Fruit fly (Drosophila melanogaster) whole organism, wandering third instar larva: ENCODE results near the gene CG31161.
A peak's percentile ranks its signal among the peaks of the same experiment; 100 is the strongest.

Experiments
- CG32264 ChIP-seq: fragments of 200-800 bp; sonication (Bioruptor generic); optimal IDR thresholded peaks from 2 replicates; lab custom pipeline; 2016; ENCODE audit warnings: missing biosample characterization, missing genetic modification characterization
- Mio ChIP-seq: sonication (Bioruptor generic); optimal IDR thresholded peaks from 2 replicates; lab custom pipeline; 2016; ENCODE audit warnings: missing biosample characterization, missing genetic modification characterization
- Myc ChIP-seq: fragments of >200 bp; optimal IDR thresholded peaks from 2 replicates; lab custom pipeline; 2017
- dsf ChIP-seq: sonication (Bioruptor generic); optimal IDR thresholded peaks from 2 replicates; lab custom pipeline; 2016; ENCODE audit warnings: missing biosample characterization, missing genetic modification characterization, borderline replicate concordance
- h ChIP-seq: fragments of 200-800 bp; sonication (Bioruptor generic); optimal IDR thresholded peaks from 3 replicates; lab custom pipeline; 2016; ENCODE audit warnings: missing biosample characterization, mild to moderate bottlenecking, missing genetic modification characterization
- pan ChIP-seq: fragments of >200 bp; optimal IDR thresholded peaks from 2 replicates; lab custom pipeline; 2017
- psq ChIP-seq: fragments of 200-800 bp; sonication (Bioruptor generic); optimal IDR thresholded peaks from 3 replicates; lab custom pipeline; 2017; ENCODE audit warnings: missing biosample characterization, mild to moderate bottlenecking, missing genetic modification characterization, moderate library complexity

DNA sequence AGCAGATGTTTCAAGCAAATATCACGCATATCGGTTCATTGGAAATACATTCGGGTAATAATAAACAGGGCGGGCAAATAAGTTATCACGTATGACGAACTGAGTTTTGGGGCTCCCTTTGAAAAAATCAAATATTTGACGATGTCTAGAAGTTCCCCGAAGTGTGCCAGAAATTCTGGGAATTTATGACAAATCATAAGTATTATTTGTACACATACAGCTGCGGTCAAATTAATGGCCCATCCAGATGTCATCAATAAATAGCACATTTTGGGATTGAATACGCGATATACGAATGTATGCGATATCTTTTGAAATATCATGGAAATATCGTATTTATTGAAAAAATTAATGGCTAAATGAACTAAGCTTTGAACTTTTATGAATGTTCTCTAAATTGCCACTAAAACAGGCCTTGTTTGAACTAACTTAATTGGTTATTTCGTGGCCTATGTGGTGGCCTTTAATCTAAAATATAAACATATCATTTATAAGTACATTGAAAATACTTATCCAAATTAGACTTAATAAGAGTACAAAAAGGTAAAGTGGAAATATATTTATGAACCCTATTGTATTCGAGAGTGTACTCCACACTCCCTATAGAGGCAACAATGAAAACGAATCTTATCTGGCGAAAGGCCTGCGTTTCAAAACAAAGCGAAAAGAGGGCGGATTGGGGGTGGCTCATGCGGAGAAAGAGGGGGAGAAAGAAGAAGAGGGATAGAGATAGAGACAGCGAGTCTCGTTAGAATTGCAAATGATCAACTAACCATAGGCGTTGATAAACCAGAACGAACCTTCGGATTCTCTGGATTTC lies 9.4 kb downstream of the CG31161 start:
- peak; percentile 49 for TF ChIP-seq psq (GFP tag; lab: Kevin White, UChicago)
- TF ChIP-seq Mio (GFP tag; lab: Kevin White, UChicago): no peak
- no peak for TF ChIP-seq Myc (lab: Kevin White, UChicago)
- peak; percentile 23 for TF ChIP-seq CG32264 (GFP tag; lab: Kevin White, UChicago)
- TF ChIP-seq h: peak; percentile 41
- no peak for TF ChIP-seq pan (lab: Kevin White, UChicago)
- TF ChIP-seq dsf: peak; percentile 5
